Worm (Caenorhabditis elegans) whole organism, midembryonic: ENCODE data around the gene srw-90.

Experiments used
- T22C8.4 ChIP-seq: fragments of 200-800 bp; sonication (Bioruptor generic); IDR thresholded peaks from 2 replicates; pipeline ENCODE4 v1.3.6; 2022; ENCODE audit warnings: missing genetic modification characterization, missing compliant biosample characterization
- klf-2 ChIP-seq: fragments of 200-800 bp; sonication (Bioruptor generic); conservative IDR thresholded peaks from 2 replicates; pipeline ENCODE4 v1.3.6; 2022; ENCODE audit warnings: missing genetic modification reagents, missing genetic modification characterization, missing compliant biosample characterization
- ztf-23 ChIP-seq: fragments of 200-800 bp; sonication (Bioruptor generic); IDR thresholded peaks from 2 replicates; pipeline ENCODE4 v1.3.6; 2022; ENCODE audit warnings: missing genetic modification reagents, missing genetic modification characterization, missing compliant biosample characterization
- ztf-29 ChIP-seq: fragments of 200-800 bp; sonication (Bioruptor generic); IDR thresholded peaks from 2 replicates; pipeline ENCODE4 v1.3.6; 2022; ENCODE audit warnings: missing genetic modification reagents, missing genetic modification characterization, missing compliant biosample characterization

The srw-90 gene

DNA sequence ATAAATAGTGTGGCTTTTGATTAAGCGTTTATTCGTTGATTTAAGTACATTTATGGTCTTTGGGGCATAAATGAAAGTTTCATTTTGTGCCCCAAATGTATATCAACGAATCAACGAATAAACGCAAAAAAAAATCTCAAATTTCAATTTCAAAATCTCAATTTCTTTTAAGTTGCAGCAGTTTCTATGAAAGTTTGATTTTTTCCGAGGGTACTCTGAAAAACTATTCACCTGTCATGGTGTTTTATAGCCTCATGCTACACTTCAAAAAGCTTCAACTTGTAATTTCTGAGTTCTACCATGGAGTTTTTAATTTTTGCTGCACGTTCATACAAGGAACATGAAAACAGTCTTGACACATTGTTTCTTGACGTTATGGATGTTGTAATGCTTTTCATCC lies 50.6 kb downstream of the srw-90 start, which contains the start of gene ZK697.1:
Gene ZK697.1 (plus strand): TSS at position 301 of the 400 bp plus-strand sequence.
- TF ChIP-seq T22C8.4 (GFP tag; lab: Robert Waterston, UW) (no peak), ztf-23 (GFP tag; lab: Robert Waterston, UW) (no peak), klf-2 (no peak), ztf-29 (GFP tag; lab: Robert Waterston, UW) (no peak)
